Worm (Caenorhabditis elegans) whole organism, young adult: ENCODE results near the gene nsy-1.

ENCODE experiments used
- B0019.2 ChIP-seq: fragments of 200-800 bp; sonication (Bioruptor generic); conservative IDR thresholded peaks from 2 replicates; pipeline ENCODE4 v1.3.6; 2022; ENCODE audit warnings: missing genetic modification reagents, missing genetic modification characterization, missing compliant biosample characterization
- B0261.1 ChIP-seq: sonication (generic microtip); optimal IDR thresholded peaks from 2 replicates; lab custom pipeline; 2016; ENCODE audit warnings: mild to moderate bottlenecking, missing genetic modification characterization, moderate library complexity, missing compliant biosample characterization
- C06A6.2 ChIP-seq: fragments of 200-800 bp; sonication (Bioruptor generic); conservative IDR thresholded peaks from 2 replicates; pipeline ENCODE4 v1.3.6; 2022; ENCODE audit warnings: missing genetic modification characterization, missing compliant biosample characterization
- D2030.7 ChIP-seq: fragments of 200-800 bp; sonication (Bioruptor generic); IDR thresholded peaks from 2 replicates; pipeline ENCODE4 v1.3.6; 2022; ENCODE audit warnings: missing genetic modification reagents, missing genetic modification characterization, missing compliant biosample characterization
- F10E7.11 ChIP-seq: sonication (generic microtip); optimal IDR thresholded peaks from 2 replicates; lab custom pipeline; 2017; ENCODE audit warnings: mild to moderate bottlenecking, missing genetic modification characterization, moderate library complexity, missing compliant biosample characterization
- F23B12.7 ChIP-seq: sonication (generic microtip); optimal IDR thresholded peaks from 2 replicates; lab custom pipeline; 2017; ENCODE audit warnings: missing genetic modification characterization, mild to moderate bottlenecking, missing compliant biosample characterization, antibody characterized with exemption, moderate library complexity; ENCODE audit not compliant: insufficient read depth
- F39B2.1 ChIP-seq: fragments of 200-800 bp; sonication (Bioruptor generic); IDR thresholded peaks from 2 replicates; pipeline ENCODE4 v1.3.6; 2022; ENCODE audit warnings: missing genetic modification reagents, missing genetic modification characterization, missing compliant biosample characterization
- F52B5.7 ChIP-seq: sonication (generic microtip); optimal IDR thresholded peaks from 2 replicates; lab custom pipeline; 2016; ENCODE audit warnings: mild to moderate bottlenecking, missing genetic modification characterization, missing compliant biosample characterization
- T07F8.4 ChIP-seq: sonication (generic microtip); optimal IDR thresholded peaks from 2 replicates; lab custom pipeline; 2016; ENCODE audit warnings: mild to moderate bottlenecking, missing genetic modification characterization, moderate library complexity, missing compliant biosample characterization
- T26A5.8 ChIP-seq: sonication (generic microtip); optimal IDR thresholded peaks from 2 replicates; lab custom pipeline; 2016; ENCODE audit warnings: missing genetic modification characterization, missing compliant biosample characterization
- Y53F4B.3 ChIP-seq: fragments of 200-800 bp; sonication (Bioruptor generic); IDR thresholded peaks from 2 replicates; pipeline ENCODE4 v1.3.6; 2022; ENCODE audit warnings: missing genetic modification reagents, missing genetic modification characterization, missing compliant biosample characterization
- Y53G8AR.9 ChIP-seq: fragments of 200-800 bp; sonication (Bioruptor generic); conservative IDR thresholded peaks from 2 replicates; pipeline ENCODE4 v1.3.6; 2022; ENCODE audit warnings: missing genetic modification reagents, missing genetic modification characterization, missing compliant biosample characterization
- Y67H2A.10 ChIP-seq: fragments of 200-800 bp; sonication (Bioruptor generic); conservative IDR thresholded peaks from 2 replicates; pipeline ENCODE4 v1.3.6; 2022; ENCODE audit warnings: missing genetic modification reagents, missing genetic modification characterization, missing compliant biosample characterization
- Y79H2A.3 ChIP-seq: fragments of 200-800 bp; sonication (Bioruptor generic); conservative IDR thresholded peaks from 2 replicates; pipeline ENCODE4 v1.3.6; 2022; ENCODE audit warnings: missing genetic modification reagents, missing genetic modification characterization, missing compliant biosample characterization
- ama-1 ChIP-seq, 3 experiments: fragments of 150-350 bp in 1 of 3; sonication (generic microtip) in 2 of 3; optimal IDR thresholded peaks; 2 replicates each; lab custom pipeline; 2014 to 2018; ENCODE audit warnings: missing biosample characterization in 2 of 3, missing genetic modification characterization in 2 of 3, missing genetic modification reagents in 2 of 3
- aptf-2 ChIP-seq: fragments of 200-800 bp; sonication (Bioruptor generic); conservative IDR thresholded peaks from 2 replicates; pipeline ENCODE4 v1.3.6; 2022; ENCODE audit warnings: missing genetic modification reagents, missing genetic modification characterization, missing compliant biosample characterization
- aptf-3 ChIP-seq: fragments of 200-800 bp; sonication (Bioruptor generic); IDR thresholded peaks from 2 replicates; pipeline ENCODE4 v1.3.6; 2022; ENCODE audit warnings: missing genetic modification characterization, missing compliant biosample characterization
- attf-3 ChIP-seq: fragments of 200-800 bp; sonication (Bioruptor generic); conservative IDR thresholded peaks from 2 replicates; pipeline ENCODE4 v1.3.6; 2022; ENCODE audit warnings: missing genetic modification reagents, missing genetic modification characterization, missing compliant biosample characterization
- bed-2 ChIP-seq: fragments of 200-800 bp; sonication (Bioruptor generic); IDR thresholded peaks from 2 replicates; pipeline ENCODE4 v1.3.6; 2022; ENCODE audit warnings: missing genetic modification reagents, missing genetic modification characterization, missing compliant biosample characterization
- ceh-27 ChIP-seq: fragments of 200-800 bp; sonication (Bioruptor generic); optimal IDR thresholded peaks from 2 replicates; lab custom pipeline; 2018; ENCODE audit warnings: mild to moderate bottlenecking, missing genetic modification characterization, moderate library complexity, missing compliant biosample characterization
- ceh-58 ChIP-seq: fragments of 200-800 bp; sonication (Bioruptor generic); IDR thresholded peaks from 2 replicates; pipeline ENCODE4 v1.3.6; 2022; ENCODE audit warnings: missing genetic modification characterization, missing compliant biosample characterization
- die-1 ChIP-seq: sonication (generic microtip); optimal IDR thresholded peaks from 2 replicates; lab custom pipeline; 2016; ENCODE audit warnings: missing genotype, mild to moderate bottlenecking, missing genetic modification characterization, missing compliant biosample characterization
- dox-1 ChIP-seq: fragments of 200-800 bp; sonication (Bioruptor generic); IDR thresholded peaks from 2 replicates; pipeline ENCODE4 v1.3.6; 2022; ENCODE audit warnings: missing genetic modification reagents, missing genetic modification characterization, missing compliant biosample characterization
- dpff-1 ChIP-seq: sonication (generic microtip); optimal IDR thresholded peaks from 2 replicates; lab custom pipeline; 2017; ENCODE audit warnings: mild to moderate bottlenecking, missing genetic modification characterization, missing compliant biosample characterization
- egl-44 ChIP-seq: fragments of 200-800 bp; sonication (Bioruptor generic); IDR thresholded peaks from 2 replicates; pipeline ENCODE4 v1.3.6; 2022; ENCODE audit warnings: missing genetic modification reagents, missing genetic modification characterization, missing compliant biosample characterization
- hlh-26 ChIP-seq: fragments of 200-800 bp; sonication (Bioruptor generic); conservative IDR thresholded peaks from 2 replicates; pipeline ENCODE4 v1.3.6; 2022; ENCODE audit warnings: missing genetic modification reagents, missing genetic modification characterization, missing compliant biosample characterization
- hmg-1.2 ChIP-seq: fragments of 200-800 bp; sonication (Bioruptor generic); IDR thresholded peaks from 2 replicates; pipeline ENCODE4 v1.3.6; 2022; ENCODE audit warnings: missing genetic modification reagents, missing genetic modification characterization, missing compliant biosample characterization
- hrde-1 ChIP-seq: sonication (generic microtip); optimal IDR thresholded peaks from 2 replicates; lab custom pipeline; 2016; ENCODE audit warnings: missing genetic modification characterization, mild to moderate bottlenecking, missing compliant biosample characterization, moderate library complexity, missing genotype, missing genetic modification reagents, borderline replicate concordance
- lag-1 ChIP-seq: fragments of 200-800 bp; sonication (Bioruptor generic); IDR thresholded peaks from 2 replicates; pipeline ENCODE4 v1.3.6; 2022; ENCODE audit warnings: missing genetic modification reagents, missing genetic modification characterization, missing compliant biosample characterization
- lin-26 ChIP-seq: fragments of 200-800 bp; sonication (Bioruptor generic); IDR thresholded peaks from 2 replicates; pipeline ENCODE4 v1.3.6; 2022; ENCODE audit warnings: missing genetic modification reagents, missing genetic modification characterization, missing compliant biosample characterization
- lsl-1 ChIP-seq: fragments of 200-800 bp; sonication (Bioruptor generic); optimal IDR thresholded peaks from 2 replicates; lab custom pipeline; 2018; ENCODE audit warnings: mild to moderate bottlenecking, missing genetic modification characterization, moderate library complexity, missing compliant biosample characterization
- madf-6 ChIP-seq: fragments of 200-800 bp; sonication (Bioruptor generic); IDR thresholded peaks from 2 replicates; pipeline ENCODE4 v1.3.6; 2022; ENCODE audit warnings: missing genetic modification reagents, missing genetic modification characterization, missing compliant biosample characterization
- madf-8 ChIP-seq: fragments of 200-800 bp; sonication (Bioruptor generic); conservative IDR thresholded peaks from 2 replicates; pipeline ENCODE4 v1.3.6; 2022; ENCODE audit warnings: missing genetic modification reagents, missing genetic modification characterization, missing compliant biosample characterization
- mcd-1 ChIP-seq: fragments of 200-800 bp; sonication (Bioruptor generic); IDR thresholded peaks from 2 replicates; pipeline ENCODE4 v1.3.6; 2022; ENCODE audit warnings: missing genetic modification reagents, missing genetic modification characterization, missing compliant biosample characterization
- mel-28 ChIP-seq: sonication (generic microtip); optimal IDR thresholded peaks from 2 replicates; lab custom pipeline; 2016; ENCODE audit warnings: borderline replicate concordance, mild to moderate bottlenecking, missing genetic modification characterization, missing compliant biosample characterization
- mes-4 ChIP-seq: sonication (generic microtip); optimal IDR thresholded peaks from 2 replicates; lab custom pipeline; 2016; ENCODE audit warnings: missing genotype, missing genetic modification characterization, missing compliant biosample characterization
- pbrm-1 ChIP-seq: fragments of 200-800 bp; sonication (Bioruptor generic); IDR thresholded peaks from 2 replicates; pipeline ENCODE4 v1.3.6; 2022; ENCODE audit warnings: missing genetic modification reagents, missing genetic modification characterization, missing compliant biosample characterization
- sdz-38 ChIP-seq: sonication (generic microtip); optimal IDR thresholded peaks from 2 replicates; lab custom pipeline; 2016; ENCODE audit warnings: missing genotype, missing genetic modification characterization, missing compliant biosample characterization
- sea-2 ChIP-seq: fragments of 200-800 bp; sonication (Bioruptor generic); IDR thresholded peaks from 2 replicates; pipeline ENCODE4 v1.3.6; 2022; ENCODE audit warnings: missing genetic modification characterization, missing compliant biosample characterization
- snpc-1.1 ChIP-seq: sonication (generic microtip); optimal IDR thresholded peaks from 2 replicates; lab custom pipeline; 2017; ENCODE audit warnings: missing genetic modification characterization, mild to moderate bottlenecking, missing compliant biosample characterization, antibody characterized with exemption, moderate library complexity, missing genotype, missing genetic modification reagents; ENCODE audit not compliant: insufficient read depth
- snpc-1.3 ChIP-seq: sonication (generic microtip); optimal IDR thresholded peaks from 2 replicates; lab custom pipeline; 2017; ENCODE audit warnings: missing genetic modification characterization, mild to moderate bottlenecking, missing compliant biosample characterization, antibody characterized with exemption, moderate library complexity, missing genotype, missing genetic modification reagents; ENCODE audit not compliant: insufficient read depth
- snpc-4 ChIP-seq, 5 experiments: fragments of 150-350 bp in 1 of 5; sonication (generic microtip) in 4 of 5; optimal IDR thresholded peaks; 2 replicates each; lab custom pipeline; 2014 to 2018; ENCODE audit warnings: missing genetic modification characterization in 5 of 5, missing biosample characterization in 3 of 5, antibody characterized with exemption in 2 of 5, mild to moderate bottlenecking in 2 of 5, missing compliant biosample characterization in 2 of 5, missing genotype in 2 of 5, moderate library complexity in 2 of 5, missing genetic modification reagents in 1 of 5
- tbx-9 ChIP-seq: sonication (generic microtip); optimal IDR thresholded peaks from 2 replicates; lab custom pipeline; 2016; ENCODE audit warnings: borderline replicate concordance, missing genetic modification characterization, inconsistent platforms, missing compliant biosample characterization
- tlf-1 ChIP-seq: fragments of 200-800 bp; sonication (Bioruptor generic); optimal IDR thresholded peaks from 2 replicates; lab custom pipeline; 2018; ENCODE audit warnings: mild to moderate bottlenecking, missing genetic modification characterization, missing compliant biosample characterization
- ztf-25 ChIP-seq: fragments of 200-800 bp; sonication (Bioruptor generic); IDR thresholded peaks from 2 replicates; pipeline ENCODE4 v1.3.6; 2022; ENCODE audit warnings: missing genetic modification reagents, missing genetic modification characterization, missing compliant biosample characterization
- ztf-26 ChIP-seq: sonication (generic microtip); optimal IDR thresholded peaks from 2 replicates; lab custom pipeline; 2017; ENCODE audit warnings: missing genetic modification characterization, missing compliant biosample characterization
- ztf-3 ChIP-seq: fragments of 200-800 bp; sonication (Bioruptor generic); optimal IDR thresholded peaks from 2 replicates; lab custom pipeline; 2018; ENCODE audit warnings: mild to moderate bottlenecking, missing genetic modification characterization, missing compliant biosample characterization

The nsy-1 gene

DNA sequence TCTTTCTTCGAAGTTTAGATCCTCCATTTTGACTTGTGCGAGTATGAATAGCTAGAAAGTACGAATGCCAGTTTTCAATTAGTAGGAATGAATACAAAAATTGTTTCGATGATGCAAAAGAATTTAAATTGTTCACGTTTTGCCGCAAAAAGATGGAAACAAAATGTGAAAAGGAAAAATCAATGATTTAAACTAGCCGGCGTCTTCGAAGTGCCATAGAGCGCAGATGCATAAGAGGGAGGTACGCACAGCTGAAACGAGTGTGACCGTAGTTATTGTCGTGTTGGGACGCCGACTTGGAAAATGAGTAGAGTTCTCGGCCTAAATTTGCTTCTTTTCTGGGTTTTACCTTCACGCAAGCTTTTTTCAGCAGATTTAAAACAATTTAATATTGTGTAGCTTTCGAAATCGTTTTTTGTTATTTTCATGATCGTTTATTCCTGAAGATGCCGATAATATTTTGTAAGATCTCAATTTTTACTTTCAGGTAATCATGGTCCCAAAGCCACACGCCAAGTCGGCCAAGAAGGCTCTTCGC, 32.6 kb downstream of the nsy-1 start, which contains the start of the genes ify-1 and rpl-22 (continued):
- TF ChIP-seq lin-26 (GFP tag; lab: Robert Waterston, UW) (no peak; the same call in 1 of the 2 replicates), mes-4 (tag; lab: Kevin White, UChicago) (no peak), aptf-2 (GFP tag; lab: Robert Waterston, UW) (no peak), pbrm-1 (GFP tag; lab: Robert Waterston, UW) (peak; percentile 89), lsl-1 (GFP tag; lab: Kevin White, UChicago) (peak; percentile 95), F23B12.7 (tag; lab: Kevin White, UChicago) (peak; percentile 79), ztf-3 (no peak), snpc-1.3 (tag; lab: Kevin White, UChicago) (peak; percentile 60), ceh-27 (peak; percentile 92), egl-44 (GFP tag; lab: Robert Waterston, UW) (no peak), F52B5.7 (tag; lab: Kevin White, UChicago) (no peak), hmg-1.2 (GFP tag; lab: Robert Waterston, UW) (peak; percentile 71), bed-2 (GFP tag; lab: Robert Waterston, UW) (no peak), aptf-3 (GFP tag; lab: Robert Waterston, UW) (no peak), dox-1 (peak; percentile 88), tbx-9 (no peak), hlh-26 (no peak), sea-2 (GFP tag; lab: Robert Waterston, UW) (no peak), hrde-1 (tag; lab: Kevin White, UChicago) (peak; percentile 45), F10E7.11 (tag; lab: Kevin White, UChicago) (no peak), mcd-1 (GFP tag; lab: Robert Waterston, UW) (peak; percentile 98), F39B2.1 (GFP tag; lab: Robert Waterston, UW) (no peak), lag-1 (GFP tag; lab: Robert Waterston, UW) (no peak), snpc-4 (GFP tag; optimal IDR thresholded peaks at IDR 0.05; lab: Kevin White, UChicago) (peak; percentile 78), snpc-4 (tag; optimal IDR thresholded peaks at IDR 0.05; lab: Kevin White, UChicago) (peak; percentile 89 to 92 (median 90)), sdz-38 (no peak), D2030.7 (peak; percentile 83), B0019.2 (GFP tag; lab: Robert Waterston, UW) (0 out of 2 replicates have a peak, but pooled peaks have one; percentile 38), T07F8.4 (no peak), dpff-1 (tag; lab: Kevin White, UChicago) (no peak), Y79H2A.3 (GFP tag; lab: Robert Waterston, UW) (no peak), madf-6 (GFP tag; lab: Robert Waterston, UW) (peak; percentile 94), T26A5.8 (tag; lab: Kevin White, UChicago) (no peak), C06A6.2 (GFP tag; lab: Robert Waterston, UW) (no peak), Y53G8AR.9 (GFP tag; lab: Robert Waterston, UW) (peak; percentile 52; the same call in 1 of the 2 replicates), ztf-25 (no peak), attf-3 (GFP tag; lab: Robert Waterston, UW) (peak; percentile 65), Y67H2A.10 (no peak), ama-1 (optimal IDR thresholded peaks at IDR 0.05; lab: Kevin White, UChicago) (no peak), ama-1 (GFP tag; optimal IDR thresholded peaks at IDR 0.05; lab: Kevin White, UChicago) (no peak), ztf-26 (tag; lab: Kevin White, UChicago) (peak; percentile 26), ceh-58 (GFP tag; lab: Robert Waterston, UW) (no peak), die-1 (tag; lab: Kevin White, UChicago) (peak; percentile 7), tlf-1 (GFP tag; lab: Kevin White, UChicago) (peak; percentile 85), madf-8 (GFP tag; lab: Robert Waterston, UW) (peak; percentile 71), snpc-1.1 (peak; percentile 81), mel-28 (no peak), Y53F4B.3 (GFP tag; lab: Robert Waterston, UW) (no peak), B0261.1 (tag; lab: Kevin White, UChicago) (peak; percentile 34)
